Fruit fly (Drosophila melanogaster) whole organism, adult: ENCODE results near the gene Apoltp.

Source experiments
- CG11617 ChIP-seq: fragments of 200-800 bp; sonication (Bioruptor generic); optimal IDR thresholded peaks from 2 replicates; lab custom pipeline; 2017; ENCODE audit warnings: mild to moderate bottlenecking, missing biosample characterization, missing genetic modification reagents, missing genetic modification characterization
- CG12768 ChIP-seq: fragments of 200-800 bp; sonication (Bioruptor generic); optimal IDR thresholded peaks from 2 replicates; lab custom pipeline; 2017; ENCODE audit warnings: missing biosample characterization, missing genetic modification characterization, mild to moderate bottlenecking, moderate library complexity, missing genetic modification reagents
- CG14711 ChIP-seq: fragments of 200-800 bp; sonication (Bioruptor generic); optimal IDR thresholded peaks from 2 replicates; lab custom pipeline; 2018; ENCODE audit warnings: missing biosample characterization, mild to moderate bottlenecking, missing genetic modification characterization, moderate library complexity
- CG1620 ChIP-seq: fragments of 200-800 bp; sonication (Bioruptor generic); optimal IDR thresholded peaks from 2 replicates; lab custom pipeline; 2016; ENCODE audit warnings: missing biosample characterization, missing genetic modification characterization
- CG33017 ChIP-seq: fragments of 200-800 bp; sonication (Bioruptor generic); optimal IDR thresholded peaks from 2 replicates; lab custom pipeline; 2018; ENCODE audit warnings: missing biosample characterization, mild to moderate bottlenecking, missing genetic modification characterization, moderate library complexity
- CG5204 ChIP-seq: fragments of 200-800 bp; sonication (Bioruptor generic); optimal IDR thresholded peaks from 2 replicates; lab custom pipeline; 2016; ENCODE audit warnings: missing biosample characterization, missing genetic modification characterization
- CG7045 ChIP-seq: fragments of 200-800 bp; sonication (Bioruptor generic); optimal IDR thresholded peaks from 2 replicates; lab custom pipeline; 2017; ENCODE audit warnings: missing biosample characterization, mild to moderate bottlenecking, missing genetic modification characterization
- CG7101 ChIP-seq: fragments of 200-800 bp; sonication (Bioruptor generic); optimal IDR thresholded peaks from 2 replicates; lab custom pipeline; 2018; ENCODE audit warnings: missing biosample characterization, mild to moderate bottlenecking, missing genetic modification characterization, moderate library complexity
- Clk ChIP-seq: fragments of 200-800 bp; sonication (Bioruptor generic); optimal IDR thresholded peaks from 2 replicates; lab custom pipeline; 2017; ENCODE audit warnings: missing biosample characterization, missing genetic modification characterization
- Crg-1 ChIP-seq: fragments of 200-800 bp; sonication (Bioruptor generic); optimal IDR thresholded peaks from 2 replicates; lab custom pipeline; 2016; ENCODE audit warnings: missing biosample characterization, missing genetic modification characterization
- Hr96 ChIP-seq: fragments of 200-800 bp; sonication (Bioruptor generic); optimal IDR thresholded peaks from 2 replicates; lab custom pipeline; 2016; ENCODE audit warnings: missing biosample characterization, missing genetic modification characterization
- Mnt ChIP-seq: fragments of 200-800 bp; sonication (Bioruptor generic); optimal IDR thresholded peaks from 2 replicates; lab custom pipeline; 2016; ENCODE audit warnings: missing biosample characterization, mild to moderate bottlenecking, missing genetic modification characterization
- bab1 ChIP-seq: fragments of 200-800 bp; sonication (Bioruptor generic); optimal IDR thresholded peaks from 3 replicates; lab custom pipeline; 2019; ENCODE audit warnings: missing biosample characterization, mild to moderate bottlenecking, missing genetic modification characterization, moderate library complexity
- cic ChIP-seq: fragments of 200-800 bp; sonication (Bioruptor generic); optimal IDR thresholded peaks from 2 replicates; lab custom pipeline; 2017; ENCODE audit warnings: missing biosample characterization, mild to moderate bottlenecking, missing genetic modification characterization, moderate library complexity
- cnc ChIP-seq, 2 experiments: fragments of >200 bp; optimal IDR thresholded peaks; 2 replicates each; lab custom pipeline; 2017
- kay ChIP-seq: fragments of 200-800 bp; sonication (Bioruptor generic); peaks from one replicate; lab custom pipeline; 2016; ENCODE audit warnings: missing biosample characterization, missing genetic modification characterization, borderline replicate concordance
- ovo ChIP-seq: fragments of 200-800 bp; sonication (Bioruptor generic); optimal IDR thresholded peaks from 2 replicates; lab custom pipeline; 2016; ENCODE audit warnings: missing biosample characterization, missing genetic modification characterization
- pad ChIP-seq: fragments of 200-800 bp; sonication (Bioruptor generic); optimal IDR thresholded peaks from 3 replicates; lab custom pipeline; 2017; ENCODE audit warnings: missing biosample characterization, missing genetic modification characterization, mild to moderate bottlenecking, moderate library complexity, missing genetic modification reagents
- tj ChIP-seq: fragments of 200-800 bp; sonication (Bioruptor generic); optimal IDR thresholded peaks from 3 replicates; lab custom pipeline; 2017; ENCODE audit warnings: missing biosample characterization, mild to moderate bottlenecking, missing genetic modification characterization, moderate library complexity
- toe ChIP-seq: fragments of 200-800 bp; sonication (Bioruptor generic); optimal IDR thresholded peaks from 2 replicates; lab custom pipeline; 2016; ENCODE audit warnings: missing biosample characterization, missing genetic modification characterization

Apoltp gene

DNA sequence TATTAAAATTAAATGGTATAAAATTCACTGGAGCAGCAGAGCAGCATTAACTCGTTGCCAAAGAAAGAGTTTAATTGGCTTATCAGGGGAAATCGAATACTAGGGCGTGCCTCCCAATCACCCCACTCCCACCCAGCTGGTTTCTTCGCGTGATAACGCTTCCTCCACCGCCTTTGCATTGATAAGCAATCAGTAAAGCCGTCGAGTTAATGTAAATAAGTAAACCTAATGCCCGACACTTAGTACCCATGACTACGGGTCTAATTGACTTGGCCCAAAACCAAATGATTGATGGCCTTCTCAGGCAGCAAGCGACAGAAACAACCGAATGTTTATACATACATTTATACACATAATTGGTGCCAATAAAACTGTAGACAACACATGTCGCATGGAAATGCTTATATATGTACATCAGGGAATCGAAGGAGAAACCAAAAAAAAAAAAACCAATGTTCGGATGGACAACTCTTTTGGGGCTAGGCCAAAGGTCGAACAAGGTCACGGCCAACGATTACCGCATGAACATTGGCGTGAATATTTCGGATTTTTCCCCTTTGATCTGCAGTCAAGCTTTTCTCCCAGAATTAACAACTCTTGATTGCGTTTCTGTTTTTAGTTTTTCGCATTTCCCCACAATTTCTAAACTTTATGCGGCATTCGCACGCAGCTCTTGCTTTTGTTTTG lies 60.1 kb downstream of the Apoltp start:
- TF ChIP-seq cic (GFP tag; lab: Kevin White, UChicago) (peak; percentile 76), Clk (GFP tag; lab: Kevin White, UChicago) (no peak), Mnt (GFP tag; lab: Kevin White, UChicago) (peak; percentile 46), CG12768 (peak; percentile 43)

DNA sequence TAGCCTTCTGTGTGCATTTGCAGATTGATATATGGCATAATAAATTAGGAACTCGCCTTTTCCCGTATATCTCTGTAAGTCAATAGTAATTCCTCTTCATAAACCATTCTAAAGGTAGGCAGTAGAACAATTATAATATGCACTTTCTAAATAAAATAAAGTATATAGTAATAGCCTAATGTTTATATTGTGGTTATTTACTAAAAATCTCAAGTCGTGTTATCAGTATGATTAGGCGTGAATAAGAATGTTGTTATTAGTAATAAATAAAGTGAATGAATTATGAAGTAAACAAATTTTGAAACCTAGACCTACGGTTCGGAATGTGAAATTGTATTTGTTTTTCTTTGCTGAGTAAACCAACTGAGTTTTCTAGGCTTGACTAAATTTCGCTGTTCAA lies 61.7 kb downstream of the Apoltp start:
- TF ChIP-seq CG33017 (tag; lab: Kevin White, UChicago) (no peak), Mnt (GFP tag; lab: Kevin White, UChicago) (no peak), kay (GFP tag; lab: Kevin White, UChicago) (no peak), tj (no peak), toe (no peak), CG7101 (tag; lab: Kevin White, UChicago) (no peak), CG5204 (GFP tag; lab: Kevin White, UChicago) (no peak), Hr96 (GFP tag; lab: Kevin White, UChicago) (no peak), pad (no peak), ovo (GFP tag; lab: Kevin White, UChicago) (no peak), Clk (GFP tag; lab: Kevin White, UChicago) (no peak), cic (GFP tag; lab: Kevin White, UChicago) (no peak), CG12768 (no peak), CG14711 (tag; lab: Kevin White, UChicago) (no peak), CG7045 (GFP tag; lab: Kevin White, UChicago) (no peak), CG1620 (GFP tag; lab: Kevin White, UChicago) (no peak)

DNA sequence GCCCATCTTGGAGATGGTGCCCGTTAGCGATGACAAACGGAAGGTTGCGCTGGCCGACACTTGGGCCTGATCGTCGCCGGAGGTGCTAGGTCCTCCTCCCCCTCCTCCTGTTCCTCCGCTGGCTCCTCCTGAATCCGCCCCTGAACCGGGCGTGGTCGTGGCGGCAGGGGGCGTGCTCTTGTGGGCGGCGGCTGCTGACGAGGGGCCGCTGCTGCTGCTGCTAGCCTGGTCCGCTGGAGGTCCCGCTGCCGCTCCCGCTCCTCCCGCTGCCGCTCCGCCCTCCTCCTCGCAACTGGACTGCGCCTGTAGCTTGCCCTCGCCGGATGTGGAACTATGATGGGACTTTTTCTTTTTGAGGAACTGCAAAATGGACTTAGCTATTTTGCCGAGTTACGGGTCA lies 63.6 kb downstream of the Apoltp start:
- TF ChIP-seq CG14711 (tag; lab: Kevin White, UChicago), result no peak
- TF ChIP-seq CG7101 (tag; lab: Kevin White, UChicago), result no peak

DNA sequence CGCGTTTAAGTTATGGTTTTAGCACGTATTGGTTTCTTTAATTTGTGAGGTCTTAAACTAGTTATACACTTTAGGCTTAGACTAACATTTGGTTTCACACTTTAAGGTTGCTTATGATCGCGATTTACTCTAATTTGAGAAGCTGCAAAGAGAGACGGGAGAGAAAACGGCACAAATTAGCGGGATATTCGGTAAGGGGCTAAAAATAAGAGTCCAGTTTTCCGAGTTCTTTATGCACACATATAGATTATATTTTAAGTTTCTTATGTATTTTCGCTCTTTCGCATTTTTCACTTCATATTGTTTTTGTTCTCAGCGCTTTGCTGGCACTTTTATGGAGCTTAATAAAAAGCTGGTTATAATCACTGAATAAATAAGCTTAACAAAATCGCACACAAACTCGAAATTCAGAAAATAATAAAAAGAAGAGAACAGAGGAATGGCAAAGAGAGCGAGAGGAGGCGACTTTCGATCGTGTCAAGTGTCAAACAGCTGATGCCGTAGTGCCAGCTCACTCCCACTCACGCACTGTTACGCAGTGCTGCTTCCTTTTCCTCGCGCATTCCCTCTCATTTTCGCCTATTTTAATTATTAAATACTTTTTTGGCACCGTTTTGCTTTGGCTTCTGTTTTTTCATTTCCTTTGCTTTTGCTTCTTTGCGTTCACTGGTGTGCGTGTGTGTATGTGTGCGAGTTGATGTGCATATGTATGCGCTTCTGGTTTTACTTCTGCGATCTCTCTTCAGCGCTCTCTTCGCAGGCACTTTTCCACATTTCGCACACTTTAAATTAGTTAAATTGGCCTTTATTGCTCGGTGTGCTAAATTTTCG lies 64.3 kb downstream of the Apoltp start:
- TF ChIP-seq ovo (GFP tag; lab: Kevin White, UChicago) (no peak), Crg-1 (no peak), tj (peak; percentile 56), pad (peak; percentile 77), CG12768 (no peak), CG7101 (tag; lab: Kevin White, UChicago) (no peak), CG7045 (GFP tag; lab: Kevin White, UChicago) (no peak), CG14711 (tag; lab: Kevin White, UChicago) (no peak), Hr96 (GFP tag; lab: Kevin White, UChicago) (peak; percentile 31), bab1 (no peak), CG33017 (tag; lab: Kevin White, UChicago) (peak; percentile 14), toe (no peak), CG1620 (GFP tag; lab: Kevin White, UChicago) (no peak), cnc (optimal IDR thresholded peaks at IDR 0.05; lab: Kevin White, UChicago) (no peak), kay (GFP tag; lab: Kevin White, UChicago) (no peak), CG5204 (GFP tag; lab: Kevin White, UChicago) (no peak), Clk (GFP tag; lab: Kevin White, UChicago) (no peak), CG11617 (GFP tag; lab: Kevin White, UChicago) (no peak), cic (GFP tag; lab: Kevin White, UChicago) (peak; percentile 32), Mnt (GFP tag; lab: Kevin White, UChicago) (no peak)

DNA sequence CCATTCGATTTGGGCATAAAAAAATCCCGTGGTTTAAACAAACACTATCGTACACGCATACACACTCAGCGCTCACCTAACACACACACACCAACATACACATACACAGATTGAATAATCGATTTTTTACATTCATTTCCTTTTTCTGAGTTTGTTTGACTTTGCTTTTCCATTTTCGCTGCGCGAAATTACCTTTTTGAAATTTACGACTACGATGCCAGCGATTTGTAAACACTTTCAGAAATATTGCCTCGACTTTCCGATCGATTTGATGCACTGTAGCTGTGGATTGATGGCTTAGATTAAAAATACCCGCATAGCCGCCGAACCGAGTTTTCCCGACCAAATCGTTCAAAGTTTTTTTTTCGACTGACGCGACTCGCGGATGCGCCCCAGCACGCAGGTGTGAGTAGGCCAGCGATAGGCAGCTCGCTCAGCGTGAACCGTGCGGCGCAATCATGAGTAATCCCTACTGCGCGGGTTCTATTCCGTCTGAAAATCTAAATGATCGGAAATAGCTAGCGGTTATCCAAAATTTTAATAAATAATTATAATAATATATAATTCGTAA lies 65.0 kb downstream of the Apoltp start, which contains the start of gene Pka-C1:
Gene Pka-C1 (minus strand): TSS at position 375 of the 571 bp plus-strand sequence.
- TF ChIP-seq CG5204 (GFP tag; lab: Kevin White, UChicago) (no peak), Crg-1 (no peak), pad (no peak), CG12768 (peak; percentile 59), ovo (GFP tag; lab: Kevin White, UChicago) (peak; percentile 38), CG7101 (tag; lab: Kevin White, UChicago) (peak; percentile 43), toe (no peak), kay (GFP tag; lab: Kevin White, UChicago) (no peak), CG1620 (GFP tag; lab: Kevin White, UChicago) (peak; percentile 8), cic (GFP tag; lab: Kevin White, UChicago) (no peak), Hr96 (GFP tag; lab: Kevin White, UChicago) (no peak), tj (no peak), cnc (optimal IDR thresholded peaks at IDR 0.05; lab: Kevin White, UChicago) (no peak), bab1 (no peak), CG11617 (GFP tag; lab: Kevin White, UChicago) (no peak), CG33017 (tag; lab: Kevin White, UChicago) (peak; percentile 16), CG14711 (tag; lab: Kevin White, UChicago) (peak; percentile 25), Mnt (GFP tag; lab: Kevin White, UChicago) (no peak)

DNA sequence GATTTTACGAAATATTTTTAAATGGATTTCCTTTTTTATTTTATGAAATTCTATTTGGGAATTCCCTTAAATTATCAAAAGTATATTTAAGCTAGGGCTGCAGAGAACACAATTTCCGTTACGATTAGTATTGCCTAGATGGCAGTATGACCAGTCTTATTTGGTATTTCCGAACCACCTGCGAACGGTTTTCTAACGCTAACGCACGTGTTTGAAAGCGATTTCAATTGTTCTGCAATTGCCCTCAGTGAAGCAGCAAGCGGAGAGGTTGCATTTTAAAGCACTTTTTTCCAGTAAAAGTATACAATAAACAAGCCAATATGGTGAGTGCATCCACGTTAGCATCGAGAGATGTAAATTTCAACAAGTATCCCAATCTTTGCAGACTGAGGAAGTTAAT lies 65.6 kb downstream of the Apoltp start, which contains the start of gene hoip:
Gene hoip (plus strand): TSS at position 177 of the 400 bp plus-strand sequence.
- TF ChIP-seq CG14711 (tag; lab: Kevin White, UChicago) (no peak), toe (no peak), bab1 (no peak), Mnt (GFP tag; lab: Kevin White, UChicago) (peak; percentile 99), pad (no peak), ovo (GFP tag; lab: Kevin White, UChicago) (no peak), cic (GFP tag; lab: Kevin White, UChicago) (no peak), Clk (GFP tag; lab: Kevin White, UChicago) (no peak)
